Worm (Caenorhabditis elegans) whole organism, midembryonic: ENCODE measurements around the gene Y73C8C.3.
"Not testable (repeated sequence)": the region's sequence is repeated elsewhere in the genome, so short reads cannot be mapped to it uniquely, and the experiment has no call there.

ENCODE experiments used
- T22C8.4 ChIP-seq: fragments of 200-800 bp; sonication (Bioruptor generic); IDR thresholded peaks from 2 replicates; pipeline ENCODE4 v1.3.6; 2022; ENCODE audit warnings: missing genetic modification characterization, missing compliant biosample characterization
- cog-1 ChIP-seq: sonication (generic microtip); optimal IDR thresholded peaks from 2 replicates; lab custom pipeline; 2016; ENCODE audit warnings: missing genetic modification characterization, missing compliant biosample characterization
- flt-1 ChIP-seq: fragments of 200-800 bp; sonication (Bioruptor generic); IDR thresholded peaks from 2 replicates; pipeline ENCODE4 v1.3.6; 2022; ENCODE audit warnings: missing genetic modification characterization, missing compliant biosample characterization
- klf-2 ChIP-seq: fragments of 200-800 bp; sonication (Bioruptor generic); conservative IDR thresholded peaks from 2 replicates; pipeline ENCODE4 v1.3.6; 2022; ENCODE audit warnings: missing genetic modification reagents, missing genetic modification characterization, missing compliant biosample characterization
- med-1 ChIP-seq: sonication (generic microtip); optimal IDR thresholded peaks from 2 replicates; lab custom pipeline; 2017; ENCODE audit warnings: missing genetic modification characterization, mild to moderate bottlenecking, missing compliant biosample characterization, antibody characterized with exemption, missing genetic modification reagents; ENCODE audit not compliant: insufficient read depth
- ref-1 ChIP-seq: fragments of 200-800 bp; sonication (Bioruptor generic); conservative IDR thresholded peaks from 2 replicates; pipeline ENCODE4 v1.3.6; 2022; ENCODE audit warnings: missing genetic modification reagents, missing genetic modification characterization, missing compliant biosample characterization
- tab-1 ChIP-seq: fragments of 200-800 bp; sonication (Bioruptor generic); IDR thresholded peaks from 2 replicates; pipeline ENCODE4 v1.3.6; 2022; ENCODE audit warnings: missing genetic modification characterization, missing compliant biosample characterization
- ztf-23 ChIP-seq: fragments of 200-800 bp; sonication (Bioruptor generic); IDR thresholded peaks from 2 replicates; pipeline ENCODE4 v1.3.6; 2022; ENCODE audit warnings: missing genetic modification reagents, missing genetic modification characterization, missing compliant biosample characterization
- ztf-29 ChIP-seq: fragments of 200-800 bp; sonication (Bioruptor generic); IDR thresholded peaks from 2 replicates; pipeline ENCODE4 v1.3.6; 2022; ENCODE audit warnings: missing genetic modification reagents, missing genetic modification characterization, missing compliant biosample characterization

The Y73C8C.3 gene

ce11 chrV:3102049-3102448, 13.0 kb upstream of the Y73C8C.3 start, which contains the start of gene Y73C8C.4:
Gene Y73C8C.4, minus strand, starts transcription at chrV:3102149.
- TF ChIP-seq flt-1, ztf-23, tab-1 (GFP tag; lab: Robert Waterston, UW): not testable (repeated sequence)

- TF ChIP-seq T22C8.4 (GFP tag; lab: Robert Waterston, UW) (no peak), ztf-23 (GFP tag; lab: Robert Waterston, UW) (no peak), tab-1 (GFP tag; lab: Robert Waterston, UW) (no peak), klf-2 (GFP tag; lab: Robert Waterston, UW) (no peak), med-1 (GFP tag; lab: Kevin White, UChicago) (no peak), flt-1 (GFP tag; lab: Robert Waterston, UW) (no peak), ref-1 (GFP tag; lab: Robert Waterston, UW) (no peak), cog-1 (tag; lab: Kevin White, UChicago) (no peak), ztf-29 (no peak)
These were observed 10.9 kb upstream of the Y73C8C.3 start, which contains the start of gene str-66 for ce11 chrV:3104134-3104533. Gene str-66, minus strand, starts transcription at chrV:3104234.

- TF ChIP-seq cog-1 (tag; lab: Kevin White, UChicago) (no peak), T22C8.4 (GFP tag; lab: Robert Waterston, UW) (no peak), flt-1 (GFP tag; lab: Robert Waterston, UW) (no peak), ztf-23 (GFP tag; lab: Robert Waterston, UW) (no peak), klf-2 (GFP tag; lab: Robert Waterston, UW) (no peak), ref-1 (GFP tag; lab: Robert Waterston, UW) (no peak), med-1 (GFP tag; lab: Kevin White, UChicago) (no peak), tab-1 (GFP tag; lab: Robert Waterston, UW) (no peak), ztf-29 (no peak)
These were observed 9.3 kb upstream of the Y73C8C.3 start, which contains the start of gene str-69 for ce11 chrV:3105810-3106209. Gene str-69, minus strand, starts transcription at chrV:3105910.

ce11 chrV:3106785-3107184, 8.3 kb upstream of the Y73C8C.3 start:
- TF ChIP-seq cog-1 (tag; lab: Kevin White, UChicago) (no peak), tab-1 (GFP tag; lab: Robert Waterston, UW) (no peak), med-1 (GFP tag; lab: Kevin White, UChicago) (no peak), klf-2 (GFP tag; lab: Robert Waterston, UW) (no peak)

ce11 chrV:3107450-3107849, 7.6 kb upstream of the Y73C8C.3 start, which contains the start of gene str-68:
Gene str-68, minus strand, starts transcription at chrV:3107550.
- TF ChIP-seq tab-1 (GFP tag; lab: Robert Waterston, UW) (no peak), klf-2 (GFP tag; lab: Robert Waterston, UW) (no peak), flt-1 (GFP tag; lab: Robert Waterston, UW) (no peak), ref-1 (GFP tag; lab: Robert Waterston, UW) (no peak), T22C8.4 (GFP tag; lab: Robert Waterston, UW) (no peak), ztf-23 (GFP tag; lab: Robert Waterston, UW) (no peak), med-1 (GFP tag; lab: Kevin White, UChicago) (no peak), ztf-29 (no peak), cog-1 (tag; lab: Kevin White, UChicago) (no peak)

ce11 chrV:3112198-3112597, 2.9 kb upstream of the Y73C8C.3 start:
- no peak for TF ChIP-seq flt-1 (GFP tag; lab: Robert Waterston, UW)
- TF ChIP-seq ztf-29: no peak

ce11 chrV:3113751-3114150, 1.3 kb upstream of the Y73C8C.3 start, which contains the start of gene Y73C8C.8:
Gene Y73C8C.8, minus strand, starts transcription at chrV:3113851.
- TF ChIP-seq med-1 (GFP tag; lab: Kevin White, UChicago) (no peak), ztf-29 (no peak), ztf-23 (GFP tag; lab: Robert Waterston, UW) (no peak), flt-1 (GFP tag; lab: Robert Waterston, UW) (no peak), T22C8.4 (GFP tag; lab: Robert Waterston, UW) (no peak), cog-1 (tag; lab: Kevin White, UChicago) (no peak), tab-1 (GFP tag; lab: Robert Waterston, UW) (no peak), ref-1 (GFP tag; lab: Robert Waterston, UW) (no peak), klf-2 (GFP tag; lab: Robert Waterston, UW) (no peak)

ce11 chrV:3118167-3118566, 3.1 kb downstream of the Y73C8C.3 start, which contains the start of gene clec-210:
Gene clec-210, plus strand, starts transcription at chrV:3118377.
- TF ChIP-seq ref-1 (GFP tag; lab: Robert Waterston, UW): no peak
- TF ChIP-seq med-1 (GFP tag; lab: Kevin White, UChicago): no peak
- no peak for TF ChIP-seq ztf-23 (GFP tag; lab: Robert Waterston, UW)
- no peak for TF ChIP-seq tab-1 (GFP tag; lab: Robert Waterston, UW)
- TF ChIP-seq klf-2 (GFP tag; lab: Robert Waterston, UW): no peak
- no peak for TF ChIP-seq flt-1 (GFP tag; lab: Robert Waterston, UW)
- no peak for TF ChIP-seq ztf-29
- TF ChIP-seq T22C8.4 (GFP tag; lab: Robert Waterston, UW): no peak
- no peak for TF ChIP-seq cog-1 (tag; lab: Kevin White, UChicago)

- TF ChIP-seq med-1 (GFP tag; lab: Kevin White, UChicago) (no peak), ztf-29 (no peak), ztf-23 (GFP tag; lab: Robert Waterston, UW) (no peak), T22C8.4 (GFP tag; lab: Robert Waterston, UW) (no peak), klf-2 (GFP tag; lab: Robert Waterston, UW) (no peak), flt-1 (GFP tag; lab: Robert Waterston, UW) (no peak), cog-1 (tag; lab: Kevin White, UChicago) (no peak), ref-1 (GFP tag; lab: Robert Waterston, UW) (no peak)
These were observed 4.1 kb downstream of the Y73C8C.3 start for ce11 chrV:3119185-3119584.
